Worm (Caenorhabditis elegans): Measurements from ENCODE around the gene srp-8.

DNA sequence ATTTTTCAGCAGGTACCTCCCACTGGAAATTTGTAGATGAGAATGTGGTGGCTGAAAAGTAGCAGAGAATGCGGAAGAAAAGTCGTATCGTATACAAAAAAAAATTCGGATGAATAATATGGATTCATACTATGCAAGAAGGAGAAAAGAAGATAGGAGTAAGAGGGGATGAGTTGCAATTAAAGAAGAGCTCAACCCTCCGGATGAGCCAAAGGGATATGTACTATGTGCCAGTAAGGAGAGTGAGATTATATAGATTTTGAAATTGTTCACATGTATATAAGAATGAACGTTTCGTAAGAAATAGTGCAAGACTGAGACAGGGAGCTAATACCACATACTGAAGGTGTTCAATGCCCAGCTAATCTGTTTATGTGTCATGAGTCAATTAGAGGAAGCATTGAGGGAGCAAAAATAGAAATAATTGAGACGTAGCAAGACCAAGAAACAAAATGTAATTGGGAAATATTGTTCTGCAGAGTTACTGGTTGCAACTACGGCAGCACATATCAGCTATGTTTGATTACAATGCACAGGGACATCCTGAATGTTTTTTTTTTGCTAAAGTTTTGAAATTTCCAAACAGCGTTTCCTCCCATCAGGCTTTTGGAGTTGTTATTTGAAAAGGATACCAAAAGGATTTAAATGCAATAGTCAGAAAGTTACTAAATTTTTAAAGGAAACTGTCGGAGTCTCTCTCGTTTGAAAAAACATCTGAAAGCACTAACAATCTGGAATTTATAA is 15.1 kb upstream of the srp-8 start, which contains the start of gene F20D6.8:
- TF ChIP-seq elt-1 (tag; optimal IDR thresholded peaks at IDR 0.05; ENCODE audit: borderline replicate concordance, insufficient read depth) (no peak), unc-62 (GFP tag; optimal IDR thresholded peaks at IDR 0.05) (no peak), sem-2 (GFP tag; optimal IDR thresholded peaks at IDR 0.05) (no peak), bed-3 (GFP tag; optimal IDR thresholded peaks at IDR 0.05) (no peak)

Measured in whole organism, mixed stage, embryonic.